Fruit fly (Drosophila melanogaster): ENCODE results near the gene CG6125.

CG6125 gene

DNA sequence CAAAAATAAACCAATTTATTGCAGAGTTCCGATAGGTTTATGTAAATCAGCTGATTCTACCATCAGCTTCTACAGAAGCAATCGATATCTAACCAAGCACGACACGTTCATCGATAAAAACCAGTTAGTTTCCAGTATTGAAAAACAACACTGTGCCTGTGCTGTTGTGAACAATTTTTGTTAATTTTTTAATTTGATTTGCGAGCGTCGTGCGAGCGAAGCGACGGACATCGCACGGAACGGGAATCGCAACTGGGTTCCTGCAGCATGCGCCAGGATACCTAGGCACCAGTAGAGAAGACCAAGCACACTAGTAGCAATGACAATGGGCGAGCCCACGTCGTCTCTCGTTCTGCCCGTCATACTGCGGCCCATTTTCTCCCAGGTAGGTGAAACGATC lies 35.0 kb downstream of the CG6125 start, which contains the start of the genes Ccm3 and CG6136 (continued):
- TF ChIP-seq CG12236 (GFP tag; optimal IDR thresholded peaks at IDR 0.05) (no peak), trem (tag; optimal IDR thresholded peaks at IDR 0.05) (peak; percentile 53), MESR4 (GFP tag; optimal IDR thresholded peaks at IDR 0.05) (peak; percentile 86), Atf6 (GFP tag; IDR thresholded peaks at IDR 0.05) (0 out of 2 replicates have a peak, but pooled peaks have one; percentile 13), ranshi (GFP tag; IDR thresholded peaks at IDR 0.05) (peak; percentile 11; the same call in 1 of the 2 replicates), dm (GFP tag; optimal IDR thresholded peaks at IDR 0.05) (peak; percentile 2), mam (GFP tag; optimal IDR thresholded peaks at IDR 0.05) (peak; percentile 30), hb (GFP tag; IDR thresholded peaks at IDR 0.05; ENCODE audit: partially characterized antibody) (peak; percentile 86), lab (GFP tag; optimal IDR thresholded peaks at IDR 0.05) (peak; percentile 61), dpn (GFP tag; optimal IDR thresholded peaks at IDR 0.05) (peak; percentile 54 to 55), ap (GFP tag; IDR thresholded peaks at IDR 0.05) (no peak), exex (tag; optimal IDR thresholded peaks at IDR 0.05) (peak; percentile 43), Dad (GFP tag; optimal IDR thresholded peaks at IDR 0.05) (peak; percentile 20), CG15011 (GFP tag; optimal IDR thresholded peaks at IDR 0.05) (no peak), inv (GFP tag; IDR thresholded peaks at IDR 0.05; ENCODE audit: partially characterized antibody) (peak; percentile 81), CG12391 (tag; optimal IDR thresholded peaks at IDR 0.05) (peak; percentile 16), ato (GFP tag; IDR thresholded peaks at IDR 0.05; ENCODE audit: partially characterized antibody) (peak; percentile 95), CG10654 (GFP tag; optimal IDR thresholded peaks at IDR 0.05) (peak; percentile 21), CG18619 (GFP tag; optimal IDR thresholded peaks at IDR 0.05) (peak; percentile 11), repo (GFP tag; optimal IDR thresholded peaks at IDR 0.05) (peak; percentile 39), CG6765 (GFP tag; optimal IDR thresholded peaks at IDR 0.05) (peak; percentile 52), CG3281 (GFP tag; optimal IDR thresholded peaks at IDR 0.05) (peak; percentile 35), insv (GFP tag; optimal IDR thresholded peaks at IDR 0.05) (peak in 1 of 2 experiments; percentile 75), Elba2 (GFP tag; optimal IDR thresholded peaks at IDR 0.05) (peak; percentile 35), lmd (GFP tag; IDR thresholded peaks at IDR 0.05) (peak; percentile 16; the same call in 1 of the 2 replicates), Taf1 (GFP tag; IDR thresholded peaks at IDR 0.05) (0 out of 2 replicates have a peak, but pooled peaks have one; percentile 8), ab (GFP tag; optimal IDR thresholded peaks at IDR 0.05) (no peak), Gug (GFP tag; IDR thresholded peaks at IDR 0.05) (no peak), CG14441 (GFP tag; IDR thresholded peaks at IDR 0.05) (no peak), C15 (GFP tag; IDR thresholded peaks at IDR 0.05) (no peak), vnd (GFP tag; IDR thresholded peaks at IDR 0.05; ENCODE audit: partially characterized antibody) (peak; percentile 87), NC2β (GFP tag; optimal IDR thresholded peaks at IDR 0.05) (peak; percentile 35), dysf (GFP tag; IDR thresholded peaks at IDR 0.05) (peak; percentile 43; the same call in 2 of the 3 replicates), Antp (GFP tag; optimal IDR thresholded peaks at IDR 0.05) (peak; percentile 29), Deaf1 (tag; optimal IDR thresholded peaks at IDR 0.05) (peak; percentile 50), CG4328 (GFP tag; optimal IDR thresholded peaks at IDR 0.05) (no peak), croc (GFP tag; conservative IDR thresholded peaks at IDR 0.05) (no peak; the same call in 2 of the 3 replicates), Mrtf (GFP tag; IDR thresholded peaks at IDR 0.05) (no peak), CG18599 (GFP tag; optimal IDR thresholded peaks at IDR 0.05) (peak; percentile 51), CG13424 (tag; optimal IDR thresholded peaks at IDR 0.05) (peak; percentile 3), sqz (GFP tag; optimal IDR thresholded peaks at IDR 0.05) (no peak), CG14860 (GFP tag; IDR thresholded peaks at IDR 0.05; ENCODE audit: partially characterized antibody) (peak; percentile 90), crp (GFP tag; optimal IDR thresholded peaks at IDR 0.05) (peak; percentile 56 to 93), gcm (GFP tag; optimal IDR thresholded peaks at IDR 0.05) (peak; percentile 27), CG18476 (GFP tag; optimal IDR thresholded peaks at IDR 0.05) (no peak), Fer3 (tag; optimal IDR thresholded peaks at IDR 0.05) (peak; percentile 42), odd (GFP tag; optimal IDR thresholded peaks at IDR 0.05) (peak; percentile 13), Fer1 (GFP tag; optimal IDR thresholded peaks at IDR 0.05) (peak; percentile 65), ewg (GFP tag; optimal IDR thresholded peaks at IDR 0.05) (peak; percentile 48), ERR (GFP tag; optimal IDR thresholded peaks at IDR 0.05) (peak; percentile 21)

Data from whole organism, embryonic.